Fruit fly (Drosophila melanogaster) whole organism, embryonic: Measurements from ENCODE around the gene CG6163.

Source experiments
- Antp ChIP-seq: fragments of 200-800 bp; sonication (Bioruptor generic); optimal IDR thresholded peaks from 3 replicates; lab custom pipeline; 2016; ENCODE audit warnings: missing biosample characterization, missing genetic modification characterization
- Atf-2 ChIP-seq: fragments of 200-800 bp; sonication (Bioruptor generic); optimal IDR thresholded peaks from 2 replicates; lab custom pipeline; 2016; ENCODE audit warnings: missing biosample characterization, missing genetic modification characterization
- B-H2 ChIP-seq: fragments of 200-800 bp; sonication (Bioruptor generic); optimal IDR thresholded peaks from 2 replicates; lab custom pipeline; 2018; ENCODE audit warnings: missing biosample characterization, mild to moderate bottlenecking, missing genetic modification characterization
- CG10209 ChIP-seq: fragments of 200-800 bp; sonication (Bioruptor generic); optimal IDR thresholded peaks from 3 replicates; lab custom pipeline; 2017; ENCODE audit warnings: missing biosample characterization, mild to moderate bottlenecking, missing genetic modification characterization, missing genetic modification reagents
- CG10431 ChIP-seq: fragments of 200-800 bp; sonication (Bioruptor generic); optimal IDR thresholded peaks from 3 replicates; lab custom pipeline; 2018; ENCODE audit warnings: missing biosample characterization, mild to moderate bottlenecking, missing genetic modification characterization
- CG11696 ChIP-seq: fragments of 200-800 bp; sonication (Bioruptor generic); IDR thresholded peaks from 2 replicates; pipeline ENCODE4 v1.3.6; 2022; ENCODE audit warnings: missing biosample characterization, missing genetic modification characterization
- CG12769 ChIP-seq: fragments of 200-800 bp; sonication (Bioruptor generic); optimal IDR thresholded peaks from 2 replicates; lab custom pipeline; 2019; ENCODE audit warnings: missing biosample characterization, mild to moderate bottlenecking, missing genetic modification characterization, moderate library complexity
- CG14667 ChIP-seq: fragments of 200-800 bp; sonication (Bioruptor generic); IDR thresholded peaks from 2 replicates; pipeline ENCODE4 v1.3.6; 2022; ENCODE audit warnings: missing biosample characterization, missing genetic modification characterization
- CG14710 ChIP-seq: fragments of 200-800 bp; sonication (Bioruptor generic); optimal IDR thresholded peaks from 3 replicates; lab custom pipeline; 2019; ENCODE audit warnings: missing biosample characterization, mild to moderate bottlenecking, missing genetic modification characterization, moderate library complexity
- CG15514 ChIP-seq: fragments of 200-800 bp; sonication (Bioruptor generic); optimal IDR thresholded peaks from 3 replicates; lab custom pipeline; 2017; ENCODE audit warnings: missing biosample characterization, missing genetic modification characterization, mild to moderate bottlenecking, moderate library complexity, missing genetic modification reagents
- CG15601 ChIP-seq: fragments of 200-800 bp; sonication (Bioruptor generic); optimal IDR thresholded peaks from 3 replicates; lab custom pipeline; 2019; ENCODE audit warnings: missing biosample characterization, mild to moderate bottlenecking, missing genetic modification characterization, moderate library complexity
- CG2129 ChIP-seq: fragments of 200-800 bp; sonication (Bioruptor generic); IDR thresholded peaks from 2 replicates; pipeline ENCODE4 v1.3.6; 2022; ENCODE audit warnings: missing biosample characterization, missing genetic modification characterization; ENCODE audit not compliant: partially characterized antibody
- CG33557 ChIP-seq: fragments of 200-800 bp; sonication (Bioruptor generic); optimal IDR thresholded peaks from 2 replicates; lab custom pipeline; 2019; ENCODE audit warnings: missing biosample characterization, mild to moderate bottlenecking, missing genetic modification characterization, moderate library complexity
- CG3726 ChIP-seq: fragments of 200-800 bp; sonication (Bioruptor generic); IDR thresholded peaks from 3 replicates; pipeline ENCODE4, ENCODE4 v1.3.6; 2022; ENCODE audit warnings: missing biosample characterization, missing genetic modification characterization
- CG4328 ChIP-seq: fragments of 200-800 bp; sonication (Bioruptor generic); optimal IDR thresholded peaks from 3 replicates; lab custom pipeline; 2017; ENCODE audit warnings: missing biosample characterization, missing genetic modification reagents, missing genetic modification characterization
- CG4707 ChIP-seq: fragments of 200-800 bp; sonication (Bioruptor generic); optimal IDR thresholded peaks from 2 replicates; lab custom pipeline; 2018; ENCODE audit warnings: missing biosample characterization, mild to moderate bottlenecking, missing genetic modification characterization, moderate library complexity
- CG8388 ChIP-seq: fragments of 200-800 bp; sonication (Bioruptor generic); optimal IDR thresholded peaks from 2 replicates; lab custom pipeline; 2019; ENCODE audit warnings: missing biosample characterization, mild to moderate bottlenecking, missing genetic modification characterization, moderate library complexity
- CG8765 ChIP-seq: fragments of 200-800 bp; sonication (Bioruptor generic); IDR thresholded peaks from 2 replicates; pipeline ENCODE4 v1.3.6; 2022; ENCODE audit warnings: missing biosample characterization, missing genetic modification characterization
- CG9932 ChIP-seq: fragments of 200-800 bp; sonication (Bioruptor generic); IDR thresholded peaks from 2 replicates; pipeline ENCODE4 v1.3.6; 2022; ENCODE audit warnings: missing biosample characterization, missing genetic modification characterization
- Camta ChIP-seq: fragments of 200-800 bp; sonication (Bioruptor generic); optimal IDR thresholded peaks from 2 replicates; lab custom pipeline; 2016; ENCODE audit warnings: missing biosample characterization, missing genetic modification characterization
- Fer3 ChIP-seq: fragments of 200-800 bp; sonication (Bioruptor generic); optimal IDR thresholded peaks from 2 replicates; lab custom pipeline; 2018; ENCODE audit warnings: missing biosample characterization, mild to moderate bottlenecking, missing genetic modification characterization, moderate library complexity
- Gug ChIP-seq: fragments of 200-800 bp; sonication (Bioruptor generic); IDR thresholded peaks from 4 replicates; pipeline ENCODE4 v1.3.6; 2022; ENCODE audit warnings: missing biosample characterization, missing genetic modification characterization
- HLH54F ChIP-seq: fragments of 200-800 bp; sonication (Bioruptor generic); optimal IDR thresholded peaks from 3 replicates; lab custom pipeline; 2016; ENCODE audit warnings: missing biosample characterization, missing genetic modification characterization
- Kr ChIP-seq: fragments of 200-800 bp; sonication (Bioruptor generic); optimal IDR thresholded peaks from 2 replicates; lab custom pipeline; 2017; ENCODE audit warnings: missing biosample characterization, mild to moderate bottlenecking, missing genetic modification characterization
- Nf-YB ChIP-seq: fragments of 200-800 bp; sonication (Bioruptor generic); optimal IDR thresholded peaks from 3 replicates; lab custom pipeline; 2019; ENCODE audit warnings: missing biosample characterization, mild to moderate bottlenecking, missing genetic modification characterization, moderate library complexity
- Rfx ChIP-seq: fragments of 200-800 bp; sonication (Bioruptor generic); IDR thresholded peaks from 2 replicates; pipeline ENCODE4 v1.3.6; 2022; ENCODE audit warnings: missing biosample characterization, missing genetic modification characterization
- Trl ChIP-seq, 3 experiments: fragments of >200 bp in 2 of 3; fragments of 200-800 bp in 1 of 3; sonication (Bioruptor generic) in 1 of 3; optimal IDR thresholded peaks; 2 replicates in 1 of 3; 3 replicates in 2 of 3; lab custom pipeline; 2016 to 2017; ENCODE audit warnings: missing biosample characterization in 1 of 3, missing genetic modification characterization in 1 of 3
- Vsx1 ChIP-seq: fragments of 200-800 bp; sonication (Bioruptor generic); optimal IDR thresholded peaks from 2 replicates; lab custom pipeline; 2017; ENCODE audit warnings: missing biosample characterization, mild to moderate bottlenecking, missing genetic modification characterization, missing genetic modification reagents
- Xbp1 ChIP-seq: fragments of 200-800 bp; sonication (Bioruptor generic); optimal IDR thresholded peaks from 3 replicates; lab custom pipeline; 2016; ENCODE audit warnings: missing biosample characterization, mild to moderate bottlenecking, missing genetic modification characterization
- aop ChIP-seq: fragments of 200-800 bp; sonication (Bioruptor generic); IDR thresholded peaks from 2 replicates; pipeline ENCODE4 v1.3.6; 2022; ENCODE audit warnings: missing biosample characterization, missing genetic modification characterization
- ato ChIP-seq: fragments of 200-800 bp; sonication (Bioruptor generic); IDR thresholded peaks from 2 replicates; pipeline ENCODE4 v1.3.6; 2022; ENCODE audit warnings: missing biosample characterization, missing genetic modification characterization; ENCODE audit not compliant: partially characterized antibody
- bbx ChIP-seq: fragments of 200-800 bp; sonication (Bioruptor generic); IDR thresholded peaks from 2 replicates; pipeline ENCODE4 v1.3.6; 2022; ENCODE audit warnings: missing biosample characterization, missing genetic modification characterization; ENCODE audit not compliant: partially characterized antibody
- caup ChIP-seq: fragments of 200-800 bp; sonication (Bioruptor generic); optimal IDR thresholded peaks from 3 replicates; lab custom pipeline; 2017; ENCODE audit warnings: missing biosample characterization, mild to moderate bottlenecking, missing genetic modification characterization, moderate library complexity; ENCODE audit not compliant: severe bottlenecking
- ci ChIP-seq: fragments of 200-800 bp; sonication (Bioruptor generic); IDR thresholded peaks from 3 replicates; pipeline ENCODE4 v1.3.6; 2022; ENCODE audit warnings: missing biosample characterization, missing genetic modification characterization
- croc ChIP-seq: fragments of 200-800 bp; sonication (Bioruptor generic); conservative IDR thresholded peaks from 3 replicates; pipeline ENCODE4 v1.3.6; 2022; ENCODE audit warnings: missing biosample characterization, missing genetic modification characterization
- crp ChIP-seq, 2 experiments: fragments of 200-800 bp; sonication (Bioruptor generic); optimal IDR thresholded peaks; 2 replicates in 1 of 2; 3 replicates in 1 of 2; lab custom pipeline; 2017; ENCODE audit warnings: missing biosample characterization in 2 of 2, missing genetic modification characterization in 2 of 2, mild to moderate bottlenecking in 1 of 2, moderate library complexity in 1 of 2
- dati ChIP-seq: fragments of 200-800 bp; sonication (Bioruptor generic); IDR thresholded peaks from 2 replicates; pipeline ENCODE4 v1.3.6; 2022; ENCODE audit warnings: missing biosample characterization, missing genetic modification characterization
- emc ChIP-seq: fragments of 200-800 bp; sonication (Bioruptor generic); optimal IDR thresholded peaks from 2 replicates; lab custom pipeline; 2016; ENCODE audit warnings: missing biosample characterization, missing genetic modification characterization
- gcm2 ChIP-seq: fragments of 200-800 bp; sonication (Bioruptor generic); optimal IDR thresholded peaks from 2 replicates; lab custom pipeline; 2016; ENCODE audit warnings: missing biosample characterization, missing genetic modification characterization
- gsb-n ChIP-seq: fragments of 200-800 bp; sonication (Bioruptor generic); optimal IDR thresholded peaks from 3 replicates; lab custom pipeline; 2018; ENCODE audit warnings: missing biosample characterization, mild to moderate bottlenecking, missing genetic modification characterization
- gt ChIP-seq: fragments of 200-800 bp; sonication (Bioruptor generic); IDR thresholded peaks from 2 replicates; pipeline ENCODE4 v1.3.6; 2022; ENCODE audit warnings: missing biosample characterization, missing genetic modification characterization
- ham ChIP-seq: fragments of 200-800 bp; sonication (Bioruptor generic); IDR thresholded peaks from 2 replicates; pipeline ENCODE4 v1.3.6; 2022; ENCODE audit warnings: missing biosample characterization, missing genetic modification characterization
- hth ChIP-seq: fragments of >200 bp; optimal IDR thresholded peaks from 2 replicates; lab custom pipeline; 2017; ENCODE audit warnings: inconsistent platforms
- lmd ChIP-seq: fragments of 200-800 bp; sonication (Bioruptor generic); IDR thresholded peaks from 2 replicates; pipeline ENCODE4 v1.3.6; 2022; ENCODE audit warnings: missing biosample characterization, missing genetic modification characterization
- row ChIP-seq: fragments of 200-800 bp; sonication (Bioruptor generic); IDR thresholded peaks from 3 replicates; pipeline ENCODE4 v1.3.6; 2022; ENCODE audit warnings: missing biosample characterization, missing genetic modification characterization
- sc ChIP-seq, 3 experiments: fragments of >200 bp in 2 of 3; fragments of 200-800 bp in 1 of 3; sonication (Bioruptor generic) in 1 of 3; optimal IDR thresholded peaks; 2 replicates in 2 of 3; 3 replicates in 1 of 3; lab custom pipeline; 2017; ENCODE audit warnings: mild to moderate bottlenecking in 1 of 3, missing biosample characterization in 1 of 3, missing genetic modification characterization in 1 of 3, missing genetic modification reagents in 1 of 3
- sisA ChIP-seq: fragments of 200-800 bp; sonication (Bioruptor generic); IDR thresholded peaks from 2 replicates; pipeline ENCODE4 v1.3.6; 2022; ENCODE audit warnings: missing biosample characterization, missing genetic modification characterization
- toy ChIP-seq: fragments of 200-800 bp; sonication (Bioruptor generic); IDR thresholded peaks from 2 replicates; pipeline ENCODE4 v1.3.6; 2022; ENCODE audit warnings: missing biosample characterization, missing genetic modification characterization
- trem ChIP-seq: fragments of 200-800 bp; optimal IDR thresholded peaks from 3 replicates; lab custom pipeline; 2019; ENCODE audit warnings: missing biosample characterization, mild to moderate bottlenecking, missing genetic modification characterization, moderate library complexity

The CG6163 gene

DNA sequence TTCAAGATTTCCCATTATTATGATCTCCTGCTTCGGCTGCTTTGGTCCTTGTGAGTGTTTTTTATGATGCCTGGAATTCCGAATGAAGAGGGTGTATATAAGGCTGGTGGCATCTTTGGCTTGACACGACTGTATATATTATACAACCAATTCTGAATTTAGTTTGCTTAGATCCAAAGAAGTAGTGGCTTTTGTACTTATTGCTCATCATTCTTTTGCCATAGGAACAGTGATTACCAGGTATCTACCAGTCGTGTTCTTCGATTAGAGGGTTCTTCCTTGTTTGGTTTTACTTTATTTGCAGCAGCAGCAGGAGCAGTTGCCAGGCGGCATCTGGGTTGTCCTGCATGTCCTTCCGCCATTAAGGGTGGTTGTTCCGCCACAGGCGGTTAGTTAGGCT, 38.9 kb upstream of the CG6163 start (continued):
- peak; percentile 5 for TF ChIP-seq CG15601 (tag; lab: Kevin White, UChicago)
- no peak for TF ChIP-seq emc (GFP tag; lab: Kevin White, UChicago)
- peak; percentile 29 for TF ChIP-seq CG4707 (GFP tag; lab: Kevin White, UChicago)
- no peak for TF ChIP-seq trem
- peak; percentile 30 for TF ChIP-seq gcm2 (GFP tag; lab: Kevin White, UChicago)
- peak; percentile 37; the same call in 1 of the 2 replicates for TF ChIP-seq CG9932 (GFP tag; lab: Robert Waterston, UW)
- peak; percentile 29 for TF ChIP-seq CG12769
- TF ChIP-seq CG2129 (GFP tag; lab: Robert Waterston, UW): no peak
- peak; percentile 37 for TF ChIP-seq gsb-n (tag; lab: Kevin White, UChicago)
- peak; percentile 63 for TF ChIP-seq lmd
- no peak for TF ChIP-seq aop (GFP tag; lab: Robert Waterston, UW)
- TF ChIP-seq caup (GFP tag; lab: Kevin White, UChicago): peak; percentile 13
- TF ChIP-seq Camta (GFP tag; lab: Kevin White, UChicago): peak; percentile 45
- peak; percentile 7 for TF ChIP-seq Atf-2
- TF ChIP-seq CG8388 (GFP tag; lab: Kevin White, UChicago): peak; percentile 40
- TF ChIP-seq hth: no peak
- TF ChIP-seq sc (optimal IDR thresholded peaks at IDR 0.05; lab: Kevin White, UChicago): no peak
- TF ChIP-seq sc (GFP tag; optimal IDR thresholded peaks at IDR 0.05; lab: Kevin White, UChicago): peak; percentile 40
- TF ChIP-seq CG14667: peak; percentile 63
- TF ChIP-seq dati (GFP tag; lab: Robert Waterston, UW): no peak
- no peak for TF ChIP-seq crp (GFP tag; optimal IDR thresholded peaks at IDR 0.05; lab: Kevin White, UChicago)
- no peak for TF ChIP-seq ham (GFP tag; lab: Robert Waterston, UW)
- peak; percentile 84 for TF ChIP-seq row (GFP tag; lab: Robert Waterston, UW)
- TF ChIP-seq Kr (GFP tag; lab: Kevin White, UChicago): no peak
- TF ChIP-seq gt: peak; percentile 50; the same call in 1 of the 2 replicates
- TF ChIP-seq bbx (GFP tag; lab: Robert Waterston, UW): no peak
- no peak for TF ChIP-seq ato
- peak; percentile 18 for TF ChIP-seq CG14710 (tag; lab: Kevin White, UChicago)
- peak; percentile 79 for TF ChIP-seq ci (GFP tag; lab: Robert Waterston, UW)
- no peak for TF ChIP-seq CG3726
- no peak for TF ChIP-seq toy (GFP tag; lab: Robert Waterston, UW)
- no peak for TF ChIP-seq Vsx1 (GFP tag; lab: Kevin White, UChicago)
- TF ChIP-seq B-H2 (GFP tag; lab: Kevin White, UChicago): no peak
- no peak for TF ChIP-seq Trl (optimal IDR thresholded peaks at IDR 0.05; lab: Kevin White, UChicago)
- peak; percentile 58 for TF ChIP-seq Trl (GFP tag; optimal IDR thresholded peaks at IDR 0.05; lab: Kevin White, UChicago)
- TF ChIP-seq CG8765 (GFP tag; lab: Robert Waterston, UW): peak; percentile 76
- TF ChIP-seq CG11696 (GFP tag; lab: Robert Waterston, UW): peak; percentile 13; the same call in 1 of the 2 replicates
- no peak; the same call in 2 of the 3 replicates for TF ChIP-seq croc (GFP tag; lab: Robert Waterston, UW)
- peak; percentile 42; the same call in 1 of the 2 replicates for TF ChIP-seq Rfx
- TF ChIP-seq CG10209 (GFP tag; lab: Kevin White, UChicago): peak; percentile 58
- TF ChIP-seq CG15514 (GFP tag; lab: Kevin White, UChicago): peak; percentile 24
- no peak for TF ChIP-seq CG10431 (GFP tag; lab: Kevin White, UChicago)
- peak; percentile 69 for TF ChIP-seq Xbp1 (GFP tag; lab: Kevin White, UChicago)
- peak; percentile 53; the same call in 3 of the 4 replicates for TF ChIP-seq Gug
- TF ChIP-seq Fer3 (tag; lab: Kevin White, UChicago): peak; percentile 37
- no peak for TF ChIP-seq CG4328 (GFP tag; lab: Kevin White, UChicago)
- peak; percentile 62 for TF ChIP-seq Antp (GFP tag; lab: Kevin White, UChicago)
- peak; percentile 53 for TF ChIP-seq HLH54F (GFP tag; lab: Kevin White, UChicago)
- peak; percentile 67 for TF ChIP-seq sisA (GFP tag; lab: Robert Waterston, UW)
- TF ChIP-seq CG33557 (GFP tag; lab: Kevin White, UChicago): no peak
- peak; percentile 17 for TF ChIP-seq Nf-YB (GFP tag; lab: Kevin White, UChicago)
